Worm (Caenorhabditis elegans): Measurements from ENCODE around the gene R151.10.

DNA sequence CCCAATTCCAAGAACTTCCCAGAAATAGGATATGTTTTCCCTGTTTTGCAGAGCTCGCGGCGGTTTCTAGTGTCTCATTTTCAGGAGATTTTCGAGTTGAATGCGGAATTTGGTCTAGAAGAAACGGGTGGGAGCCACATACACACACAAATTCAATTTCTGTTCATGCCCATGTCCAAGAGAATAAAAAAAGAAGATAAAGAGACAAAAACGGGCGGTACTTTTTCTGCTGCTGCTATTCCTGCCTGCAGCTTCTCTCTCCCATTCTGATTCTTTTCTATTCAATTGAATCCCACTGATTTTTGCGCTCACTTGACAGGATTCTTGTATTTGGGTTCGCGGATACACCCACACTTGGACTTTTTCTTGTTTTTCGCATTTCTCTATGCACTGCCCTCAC is 31.9 kb upstream of the R151.10 start:
- TF ChIP-seq skn-1 (tag; optimal IDR thresholded peaks at IDR 0.05) (no peak), zag-1 (tag; optimal IDR thresholded peaks at IDR 0.05) (no peak), egl-27 (tag; optimal IDR thresholded peaks at IDR 0.05) (no peak), ztf-11 (tag; optimal IDR thresholded peaks at IDR 0.05) (no peak), nhr-21 (tag; optimal IDR thresholded peaks at IDR 0.05) (no peak), mab-5 (tag; optimal IDR thresholded peaks at IDR 0.05) (no peak), ceh-82 (tag; optimal IDR thresholded peaks at IDR 0.05) (no peak), nhr-12 (tag; optimal IDR thresholded peaks at IDR 0.05) (no peak)

Measured in whole organism, L2 larva.